Worm (Caenorhabditis elegans) whole organism, mixed stage, embryonic: ENCODE measurements around the gene mbl-1.

ENCODE experiments used
- M03D4.4 ChIP-seq: sonication (generic microtip); optimal IDR thresholded peaks from 2 replicates; lab custom pipeline; 2017; ENCODE audit warnings: mild to moderate bottlenecking, missing genetic modification characterization, missing compliant biosample characterization
- ceh-39 ChIP-seq: fragments of 150-350 bp; optimal IDR thresholded peaks from 2 replicates; lab custom pipeline; 2014; ENCODE audit warnings: missing biosample characterization, missing genetic modification characterization
- ceh-83 ChIP-seq: fragments of 200-800 bp; sonication (Bioruptor generic); optimal IDR thresholded peaks from 2 replicates; lab custom pipeline; 2018; ENCODE audit warnings: mild to moderate bottlenecking, missing genetic modification characterization, missing compliant biosample characterization
- cnd-1 ChIP-seq: fragments of 200-800 bp; sonication (Bioruptor generic); optimal IDR thresholded peaks from 2 replicates; lab custom pipeline; 2018; ENCODE audit warnings: mild to moderate bottlenecking, missing genetic modification characterization, missing compliant biosample characterization
- drap-1 ChIP-seq: fragments of 200-800 bp; sonication (Bioruptor generic); optimal IDR thresholded peaks from 3 replicates; lab custom pipeline; 2018; ENCODE audit warnings: mild to moderate bottlenecking, missing genetic modification characterization, missing compliant biosample characterization
- elt-1 ChIP-seq: sonication (generic microtip); optimal IDR thresholded peaks from 2 replicates; lab custom pipeline; 2017; ENCODE audit warnings: missing genetic modification characterization, mild to moderate bottlenecking, missing compliant biosample characterization, antibody characterized with exemption, moderate library complexity, borderline replicate concordance; ENCODE audit not compliant: insufficient read depth
- elt-3 ChIP-seq: fragments of 150-350 bp; optimal IDR thresholded peaks from 2 replicates; lab custom pipeline; 2014; ENCODE audit warnings: missing biosample characterization, missing genetic modification characterization
- ham-2 ChIP-seq: fragments of 200-800 bp; sonication (Bioruptor generic); optimal IDR thresholded peaks from 2 replicates; lab custom pipeline; 2018; ENCODE audit warnings: mild to moderate bottlenecking, missing genetic modification characterization, missing compliant biosample characterization
- hlh-1 ChIP-seq: fragments of 150-350 bp; optimal IDR thresholded peaks from 2 replicates; lab custom pipeline; 2014; ENCODE audit warnings: missing biosample characterization, missing genetic modification reagents, missing genetic modification characterization
- lin-13 ChIP-seq: fragments of 150-350 bp; optimal IDR thresholded peaks from 2 replicates; lab custom pipeline; 2014; ENCODE audit warnings: missing biosample characterization, missing genetic modification characterization
- lin-32 ChIP-seq: fragments of 200-800 bp; sonication (Bioruptor generic); optimal IDR thresholded peaks from 2 replicates; lab custom pipeline; 2018; ENCODE audit warnings: mild to moderate bottlenecking, missing genetic modification characterization, missing compliant biosample characterization
- mab-5 ChIP-seq: fragments of 150-350 bp; optimal IDR thresholded peaks from 2 replicates; lab custom pipeline; 2014; ENCODE audit warnings: missing biosample characterization, missing genetic modification characterization
- nhr-12 ChIP-seq: fragments of 150-350 bp; optimal IDR thresholded peaks from 2 replicates; lab custom pipeline; 2014; ENCODE audit warnings: missing biosample characterization, missing genetic modification characterization
- nhr-2 ChIP-seq: fragments of 150-350 bp; optimal IDR thresholded peaks from 2 replicates; lab custom pipeline; 2014; ENCODE audit warnings: missing biosample characterization, missing genetic modification characterization
- nhr-28 ChIP-seq: fragments of 150-350 bp; optimal IDR thresholded peaks from 2 replicates; lab custom pipeline; 2014; ENCODE audit warnings: missing biosample characterization, missing genetic modification characterization
- nhr-76 ChIP-seq: sonication (generic microtip); optimal IDR thresholded peaks from 2 replicates; lab custom pipeline; 2017; ENCODE audit warnings: missing biosample characterization, missing genetic modification characterization
- pha-4 ChIP-seq: fragments of 150-350 bp; optimal IDR thresholded peaks from 2 replicates; lab custom pipeline; 2018; ENCODE audit warnings: missing biosample characterization, missing genetic modification reagents, missing genetic modification characterization
- sptf-1 ChIP-seq: sonication (generic microtip); optimal IDR thresholded peaks from 2 replicates; lab custom pipeline; 2017; ENCODE audit warnings: mild to moderate bottlenecking, missing genetic modification characterization, moderate library complexity, missing compliant biosample characterization
- unc-39 ChIP-seq: fragments of 150-350 bp; optimal IDR thresholded peaks from 2 replicates; lab custom pipeline; 2014; ENCODE audit warnings: missing biosample characterization, missing genetic modification characterization
- unc-62 ChIP-seq: fragments of 150-350 bp; optimal IDR thresholded peaks from 2 replicates; lab custom pipeline; 2014; ENCODE audit warnings: missing biosample characterization, missing genetic modification reagents, missing genetic modification characterization
- zip-8 ChIP-seq: fragments of 150-350 bp; optimal IDR thresholded peaks from 2 replicates; lab custom pipeline; 2014; ENCODE audit warnings: missing biosample characterization, missing genetic modification characterization

Gene mbl-1

ce11 chrX:17055836-17056783, 77.7 kb downstream of the mbl-1 start:
- TF ChIP-seq zip-8: peak; percentile 41
- TF ChIP-seq nhr-76 (tag; lab: Kevin White, UChicago): no peak
- no peak for TF ChIP-seq lin-32 (GFP tag; lab: Kevin White, UChicago)
- TF ChIP-seq drap-1 (GFP tag; lab: Kevin White, UChicago): no peak
- TF ChIP-seq unc-39 (tag; lab: Kevin White, UChicago): no peak
- no peak for TF ChIP-seq nhr-12 (tag; lab: Kevin White, UChicago)
- no peak for TF ChIP-seq ceh-39 (tag; lab: Kevin White, UChicago)
- TF ChIP-seq pha-4: no peak

- TF ChIP-seq zip-8 (no peak), pha-4 (no peak), hlh-1 (no peak), unc-39 (tag; lab: Kevin White, UChicago) (no peak), elt-1 (no peak), ceh-83 (GFP tag; lab: Kevin White, UChicago) (no peak), lin-32 (GFP tag; lab: Kevin White, UChicago) (no peak), lin-13 (tag; lab: Kevin White, UChicago) (no peak), M03D4.4 (tag; lab: Kevin White, UChicago) (no peak), drap-1 (GFP tag; lab: Kevin White, UChicago) (no peak), cnd-1 (tag; lab: Kevin White, UChicago) (no peak), nhr-12 (tag; lab: Kevin White, UChicago) (no peak), nhr-2 (tag; lab: Kevin White, UChicago) (no peak), nhr-28 (tag; lab: Kevin White, UChicago) (no peak), sptf-1 (no peak), ham-2 (no peak), nhr-76 (tag; lab: Kevin White, UChicago) (no peak), unc-62 (no peak), mab-5 (tag; lab: Kevin White, UChicago) (no peak)
These were observed 79.9 kb downstream of the mbl-1 start for ce11 chrX:17058340-17058739.

ce11 chrX:17059760-17060159, 81.4 kb downstream of the mbl-1 start:
- TF ChIP-seq elt-3: no peak
- no peak for TF ChIP-seq mab-5 (tag; lab: Kevin White, UChicago)
- no peak for TF ChIP-seq zip-8
